Fruit fly (Drosophila melanogaster) whole organism, embryonic: Measurements from ENCODE around the gene Ssadh.
A peak's percentile ranks its signal among the peaks of the same experiment; 100 is the strongest.

Experiments used
- ATbp ChIP-seq: fragments of 200-800 bp; sonication (Bioruptor generic); optimal IDR thresholded peaks from 2 replicates; lab custom pipeline; 2017; ENCODE audit warnings: missing biosample characterization, mild to moderate bottlenecking, missing genetic modification characterization, missing genetic modification reagents
- BtbVII ChIP-seq: fragments of 200-800 bp; sonication (Bioruptor generic); optimal IDR thresholded peaks from 3 replicates; lab custom pipeline; 2017; ENCODE audit warnings: missing biosample characterization, mild to moderate bottlenecking, missing genetic modification characterization
- CG10431 ChIP-seq: fragments of 200-800 bp; sonication (Bioruptor generic); optimal IDR thresholded peaks from 3 replicates; lab custom pipeline; 2018; ENCODE audit warnings: missing biosample characterization, mild to moderate bottlenecking, missing genetic modification characterization
- CG13287 ChIP-seq: fragments of 200-800 bp; sonication (Bioruptor generic); IDR thresholded peaks from 2 replicates; pipeline ENCODE4 v1.3.6; 2022; ENCODE audit warnings: missing biosample characterization, missing genetic modification characterization; ENCODE audit not compliant: partially characterized antibody
- CG31441 ChIP-seq: fragments of 200-800 bp; sonication (Bioruptor generic); IDR thresholded peaks from 2 replicates; pipeline ENCODE4 v1.3.6; 2022; ENCODE audit warnings: missing biosample characterization, missing genetic modification characterization
- CG32772 ChIP-seq: fragments of 200-800 bp; sonication (Bioruptor generic); IDR thresholded peaks from 2 replicates; pipeline ENCODE4 v1.3.6; 2022; ENCODE audit warnings: missing biosample characterization, missing genetic modification characterization
- CG33213 ChIP-seq: fragments of 200-800 bp; sonication (Bioruptor generic); optimal IDR thresholded peaks from 3 replicates; lab custom pipeline; 2016; ENCODE audit warnings: missing biosample characterization, missing genetic modification characterization
- CG4404 ChIP-seq: fragments of 200-800 bp; sonication (Bioruptor generic); IDR thresholded peaks from 2 replicates; pipeline ENCODE4 v1.3.6; 2022; ENCODE audit warnings: missing biosample characterization, missing genetic modification characterization
- CG6654 ChIP-seq: fragments of 200-800 bp; sonication (Bioruptor generic); optimal IDR thresholded peaks from 2 replicates; lab custom pipeline; 2017; ENCODE audit warnings: missing biosample characterization, mild to moderate bottlenecking, missing genetic modification characterization
- CG7963 ChIP-seq: fragments of 200-800 bp; sonication (Bioruptor generic); IDR thresholded peaks from 3 replicates; pipeline ENCODE4 v1.3.6; 2022; ENCODE audit warnings: missing biosample characterization, missing genetic modification characterization; ENCODE audit not compliant: partially characterized antibody
- CG7987 ChIP-seq: fragments of 200-800 bp; sonication (Bioruptor generic); optimal IDR thresholded peaks from 2 replicates; lab custom pipeline; 2018; ENCODE audit warnings: missing biosample characterization, mild to moderate bottlenecking, missing genetic modification characterization, moderate library complexity
- CG9727 ChIP-seq: fragments of 200-800 bp; sonication (Bioruptor generic); optimal IDR thresholded peaks from 3 replicates; lab custom pipeline; 2017; ENCODE audit warnings: missing biosample characterization, mild to moderate bottlenecking, missing genetic modification characterization
- CG9797 ChIP-seq: fragments of 200-800 bp; sonication (Bioruptor generic); optimal IDR thresholded peaks from 3 replicates; lab custom pipeline; 2018; ENCODE audit warnings: missing biosample characterization, mild to moderate bottlenecking, missing genetic modification characterization
- CHES-1-like ChIP-seq: fragments of 200-800 bp; sonication (Bioruptor generic); optimal IDR thresholded peaks from 2 replicates; lab custom pipeline; 2016; ENCODE audit warnings: missing biosample characterization, missing genetic modification characterization
- Camta ChIP-seq: fragments of 200-800 bp; sonication (Bioruptor generic); optimal IDR thresholded peaks from 2 replicates; lab custom pipeline; 2016; ENCODE audit warnings: missing biosample characterization, missing genetic modification characterization
- Elba2 ChIP-seq: fragments of 200-800 bp; sonication (Bioruptor generic); optimal IDR thresholded peaks from 3 replicates; lab custom pipeline; 2016; ENCODE audit warnings: missing biosample characterization, missing genetic modification characterization
- H15 ChIP-seq: fragments of 200-800 bp; sonication (Bioruptor generic); IDR thresholded peaks from 3 replicates; pipeline ENCODE4 v1.3.6; 2022; ENCODE audit warnings: missing biosample characterization, missing genetic modification characterization
- Hr78 ChIP-seq, 2 experiments: fragments of 200-800 bp in 1 of 2; fragments of >200 bp in 1 of 2; sonication (Bioruptor generic) in 1 of 2; optimal IDR thresholded peaks; 2 replicates each; lab custom pipeline; 2017 to 2019; ENCODE audit warnings: missing biosample characterization in 2 of 2, missing genetic modification characterization in 2 of 2, mild to moderate bottlenecking in 1 of 2, moderate library complexity in 1 of 2
- MBD-R2 ChIP-seq: fragments of 200-800 bp; sonication (Bioruptor generic); IDR thresholded peaks from 2 replicates; pipeline ENCODE4 v1.3.6; 2022; ENCODE audit warnings: missing biosample characterization, missing genetic modification characterization
- Max ChIP-seq: fragments of 200-800 bp; sonication (Bioruptor generic); optimal IDR thresholded peaks from 2 replicates; lab custom pipeline; 2016; ENCODE audit warnings: missing biosample characterization, mild to moderate bottlenecking, missing genetic modification characterization
- NFAT ChIP-seq: fragments of 200-800 bp; sonication (Bioruptor generic); IDR thresholded peaks from 2 replicates; pipeline ENCODE4 v1.3.6; 2022; ENCODE audit warnings: missing biosample characterization, missing genetic modification characterization
- Nf-YB ChIP-seq: fragments of 200-800 bp; sonication (Bioruptor generic); optimal IDR thresholded peaks from 3 replicates; lab custom pipeline; 2019; ENCODE audit warnings: missing biosample characterization, mild to moderate bottlenecking, missing genetic modification characterization, moderate library complexity
- Oli ChIP-seq: fragments of 200-800 bp; sonication (Bioruptor generic); optimal IDR thresholded peaks from 2 replicates; lab custom pipeline; 2018; ENCODE audit warnings: missing biosample characterization, mild to moderate bottlenecking, missing genetic modification characterization, moderate library complexity
- Opbp ChIP-seq: fragments of 200-800 bp; sonication (Bioruptor generic); IDR thresholded peaks from 3 replicates; pipeline ENCODE4 v1.3.6; 2022; ENCODE audit warnings: missing biosample characterization, missing genetic modification characterization; ENCODE audit not compliant: partially characterized antibody
- PHDP ChIP-seq: fragments of 200-800 bp; sonication (Bioruptor generic); optimal IDR thresholded peaks from 3 replicates; lab custom pipeline; 2018; ENCODE audit warnings: missing biosample characterization, mild to moderate bottlenecking, missing genetic modification characterization, moderate library complexity
- Ssrp ChIP-seq: fragments of 200-800 bp; sonication (Bioruptor generic); optimal IDR thresholded peaks from 2 replicates; lab custom pipeline; 2018; ENCODE audit warnings: missing biosample characterization, mild to moderate bottlenecking, missing genetic modification characterization, moderate library complexity
- caup ChIP-seq: fragments of 200-800 bp; sonication (Bioruptor generic); optimal IDR thresholded peaks from 3 replicates; lab custom pipeline; 2017; ENCODE audit warnings: missing biosample characterization, mild to moderate bottlenecking, missing genetic modification characterization, moderate library complexity; ENCODE audit not compliant: severe bottlenecking
- cg ChIP-seq: fragments of 200-800 bp; sonication (Bioruptor generic); optimal IDR thresholded peaks from 3 replicates; lab custom pipeline; 2019; ENCODE audit warnings: missing biosample characterization, mild to moderate bottlenecking, missing genetic modification characterization, moderate library complexity
- chinmo ChIP-seq: fragments of 200-800 bp; sonication (Bioruptor generic); IDR thresholded peaks from 4 replicates; pipeline ENCODE4 v1.3.6; 2022; ENCODE audit warnings: missing biosample characterization, missing genetic modification characterization; ENCODE audit not compliant: partially characterized antibody
- crc ChIP-seq: fragments of 200-800 bp; sonication (Bioruptor generic); optimal IDR thresholded peaks from 2 replicates; lab custom pipeline; 2016; ENCODE audit warnings: missing biosample characterization, missing genetic modification characterization
- dan ChIP-seq: fragments of 200-800 bp; sonication (Bioruptor generic); IDR thresholded peaks from 2 replicates; pipeline ENCODE4 v1.3.6; 2022; ENCODE audit warnings: missing biosample characterization, missing genetic modification characterization
- dpn ChIP-seq, 2 experiments: fragments of 200-800 bp; sonication (Bioruptor generic); optimal IDR thresholded peaks; 3 replicates each; lab custom pipeline; 2016; ENCODE audit warnings: missing biosample characterization in 2 of 2, missing genetic modification characterization in 2 of 2
- emc ChIP-seq: fragments of 200-800 bp; sonication (Bioruptor generic); optimal IDR thresholded peaks from 2 replicates; lab custom pipeline; 2016; ENCODE audit warnings: missing biosample characterization, missing genetic modification characterization
- fru ChIP-seq: fragments of >200 bp; optimal IDR thresholded peaks from 2 replicates; lab custom pipeline; 2017
- gcm ChIP-seq: fragments of 200-800 bp; sonication (Bioruptor generic); optimal IDR thresholded peaks from 2 replicates; lab custom pipeline; 2019; ENCODE audit warnings: missing biosample characterization, mild to moderate bottlenecking, missing genetic modification characterization, moderate library complexity
- gem ChIP-seq: fragments of 200-800 bp; sonication (Bioruptor generic); optimal IDR thresholded peaks from 2 replicates; lab custom pipeline; 2019; ENCODE audit warnings: missing biosample characterization, mild to moderate bottlenecking, missing genetic modification characterization, moderate library complexity
- grau ChIP-seq: fragments of 200-800 bp; optimal IDR thresholded peaks from 3 replicates; lab custom pipeline; 2019; ENCODE audit warnings: missing biosample characterization, mild to moderate bottlenecking, missing genetic modification characterization, moderate library complexity
- gro ChIP-seq: fragments of 200-800 bp; sonication (Bioruptor generic); optimal IDR thresholded peaks from 2 replicates; lab custom pipeline; 2016; ENCODE audit warnings: missing biosample characterization, missing genetic modification characterization
- ind ChIP-seq: fragments of 200-800 bp; sonication (Bioruptor generic); optimal IDR thresholded peaks from 3 replicates; lab custom pipeline; 2016; ENCODE audit warnings: missing biosample characterization, missing genetic modification characterization
- kah ChIP-seq: fragments of 200-800 bp; sonication (Bioruptor generic); optimal IDR thresholded peaks from 2 replicates; lab custom pipeline; 2018; ENCODE audit warnings: missing biosample characterization, mild to moderate bottlenecking, missing genetic modification characterization
- mam ChIP-seq: fragments of 200-800 bp; sonication (Bioruptor generic); optimal IDR thresholded peaks from 3 replicates; lab custom pipeline; 2016; ENCODE audit warnings: missing biosample characterization, missing genetic modification characterization
- mld ChIP-seq: fragments of 200-800 bp; sonication (Bioruptor generic); IDR thresholded peaks from 3 replicates; pipeline ENCODE4 v1.3.6; 2022; ENCODE audit warnings: missing biosample characterization, missing genetic modification characterization; ENCODE audit not compliant: partially characterized antibody
- odd ChIP-seq: fragments of 200-800 bp; sonication (Bioruptor generic); optimal IDR thresholded peaks from 2 replicates; lab custom pipeline; 2017; ENCODE audit warnings: missing biosample characterization, mild to moderate bottlenecking, missing genetic modification characterization
- ro ChIP-seq: fragments of 200-800 bp; sonication (Bioruptor generic); IDR thresholded peaks from 2 replicates; pipeline ENCODE4 v1.3.6; 2022; ENCODE audit warnings: missing biosample characterization, missing genetic modification characterization
- sisA ChIP-seq: fragments of 200-800 bp; sonication (Bioruptor generic); IDR thresholded peaks from 2 replicates; pipeline ENCODE4 v1.3.6; 2022; ENCODE audit warnings: missing biosample characterization, missing genetic modification characterization
- so ChIP-seq: fragments of 200-800 bp; sonication (Bioruptor generic); IDR thresholded peaks from 3 replicates; pipeline ENCODE4 v1.3.6; 2022; ENCODE audit warnings: missing biosample characterization, missing genetic modification characterization
- ttk ChIP-seq: fragments of 200-800 bp; sonication (Bioruptor generic); IDR thresholded peaks from 2 replicates; pipeline ENCODE4 v2.1.2; 2022; ENCODE audit warnings: missing biosample characterization, missing genetic modification characterization
- zf30C ChIP-seq: fragments of 200-800 bp; sonication (Bioruptor generic); optimal IDR thresholded peaks from 3 replicates; lab custom pipeline; 2018; ENCODE audit warnings: missing biosample characterization, mild to moderate bottlenecking, missing genetic modification characterization
- zfh2 ChIP-seq: fragments of 200-800 bp; sonication (Bioruptor generic); optimal IDR thresholded peaks from 2 replicates; lab custom pipeline; 2016; ENCODE audit warnings: missing biosample characterization, missing genetic modification characterization

Gene Ssadh

dm6 chr3R:25646882-25647518, 20.3 kb upstream of the Ssadh start (continued):
- TF ChIP-seq Oli (tag; lab: Kevin White, UChicago) (peak; percentile 87), ro (peak; percentile 76), Nf-YB (GFP tag; lab: Kevin White, UChicago) (peak; percentile 73), CG13287 (GFP tag; lab: Robert Waterston, UW) (peak; percentile 94), dan (peak; percentile 64; the same call in 1 of the 2 replicates), ATbp (peak; percentile 73), CHES-1-like (peak; percentile 97), CG9727 (GFP tag; lab: Kevin White, UChicago) (peak; percentile 92), Elba2 (GFP tag; lab: Kevin White, UChicago) (peak; percentile 74), PHDP (peak; percentile 89), grau (peak; percentile 90), odd (GFP tag; lab: Kevin White, UChicago) (peak; percentile 80), CG7987 (GFP tag; lab: Kevin White, UChicago) (peak; percentile 94), crc (GFP tag; lab: Kevin White, UChicago) (peak; percentile 87), BtbVII (GFP tag; lab: Kevin White, UChicago) (peak; percentile 81), cg (GFP tag; lab: Kevin White, UChicago) (peak; percentile 97), caup (GFP tag; lab: Kevin White, UChicago) (peak; percentile 91), mld (GFP tag; lab: Robert Waterston, UW) (peak; percentile 65; the same call in 1 of the 3 replicates), Opbp (GFP tag; lab: Robert Waterston, UW) (peak; percentile 84), CG32772 (GFP tag; lab: Robert Waterston, UW) (peak; percentile 88), Hr78 (GFP tag; optimal IDR thresholded peaks at IDR 0.05; lab: Kevin White, UChicago) (peak in 1 of 2 experiments; percentile 45), chinmo (peak; percentile 70; the same call in 1 of the 4 replicates), H15 (GFP tag; lab: Robert Waterston, UW) (peak; percentile 90), CG4404 (GFP tag; lab: Robert Waterston, UW) (peak; percentile 95), CG9797 (GFP tag; lab: Kevin White, UChicago) (peak; percentile 76), zfh2 (GFP tag; lab: Kevin White, UChicago) (peak; percentile 98), so (GFP tag; lab: Robert Waterston, UW) (peak; percentile 89), dpn (GFP tag; optimal IDR thresholded peaks at IDR 0.05; lab: Kevin White, UChicago) (peak; percentile 96 to 97), kah (peak; percentile 54), gro (peak; percentile 94), fru (lab: Kevin White, UChicago) (no peak), CG10431 (peak; percentile 70), gem (tag; lab: Kevin White, UChicago) (peak; percentile 94), Camta (GFP tag; lab: Kevin White, UChicago) (peak; percentile 91), Max (GFP tag; lab: Kevin White, UChicago) (peak; percentile 90), NFAT (GFP tag; lab: Robert Waterston, UW) (peak; percentile 81), ttk (GFP tag; lab: Robert Waterston, UW) (peak; percentile 87), ind (peak; percentile 96), sisA (GFP tag; lab: Robert Waterston, UW) (peak; percentile 94), CG33213 (peak; percentile 92), CG7963 (GFP tag; lab: Robert Waterston, UW) (peak; percentile 63; the same call in 2 of the 3 replicates), CG6654 (peak; percentile 28), MBD-R2 (peak; percentile 84), zf30C (GFP tag; lab: Kevin White, UChicago) (no peak), CG31441 (peak; percentile 89), emc (GFP tag; lab: Kevin White, UChicago) (peak; percentile 89), mam (GFP tag; lab: Kevin White, UChicago) (peak; percentile 98), gcm (peak; percentile 86), Ssrp (tag; lab: Kevin White, UChicago) (peak; percentile 90)
